Worm (Caenorhabditis elegans) whole organism, late embryonic: ENCODE measurements around the gene aakb-2.

Experiments used
- T23F11.4 ChIP-seq: fragments of 200-800 bp; sonication (Bioruptor generic); optimal IDR thresholded peaks from 2 replicates; lab custom pipeline; 2018; ENCODE audit warnings: mild to moderate bottlenecking, missing genetic modification characterization, missing compliant biosample characterization
- elt-4 ChIP-seq: sonication (generic microtip); optimal IDR thresholded peaks from 2 replicates; lab custom pipeline; 2016; ENCODE audit warnings: missing genetic modification characterization, missing compliant biosample characterization
- pqm-1 ChIP-seq: sonication (generic microtip); optimal IDR thresholded peaks from 2 replicates; lab custom pipeline; 2016; ENCODE audit warnings: missing genetic modification characterization, missing compliant biosample characterization

aakb-2 gene

DNA sequence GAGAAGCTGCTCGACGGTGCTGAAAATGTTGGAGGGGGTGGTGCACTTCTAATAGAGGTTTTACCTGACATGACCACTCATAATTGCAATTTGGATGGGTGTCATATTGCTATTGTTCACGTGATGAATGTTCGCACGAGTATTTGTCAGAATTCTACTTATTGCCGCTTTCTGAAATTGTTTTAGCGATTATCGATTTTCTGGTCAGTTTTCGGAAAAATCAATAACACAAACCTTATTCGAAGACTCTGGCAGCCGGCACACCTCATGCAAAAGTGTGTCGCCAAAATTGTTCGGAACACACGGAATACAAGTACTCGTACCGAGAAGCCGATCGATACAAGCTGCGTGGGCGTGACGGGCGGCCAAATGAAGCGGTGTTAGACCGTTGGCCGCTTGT lies 51.4 kb downstream of the aakb-2 start (continued):
- TF ChIP-seq T23F11.4 (GFP tag; lab: Kevin White, UChicago) (no peak), elt-4 (tag; lab: Kevin White, UChicago) (no peak), pqm-1 (tag; lab: Kevin White, UChicago) (no peak)
